Fruit fly (Drosophila melanogaster) ovary, adult (tissue): ENCODE data around the gene akirin.

Source experiments
- CG17801 ChIP-seq: fragments of 200-800 bp; optimal IDR thresholded peaks from 2 replicates; lab custom pipeline; 2019; ENCODE audit warnings: missing biosample characterization, mild to moderate bottlenecking, missing genetic modification characterization, moderate library complexity; ENCODE audit not compliant: partially characterized antibody

The akirin gene

dm6 chr3L:7360324-7360852 is 9.3 kb upstream of the akirin start, which contains the start of gene Sec63:
TSS of gene Sec63 (plus strand) at chr3L:7360561.
- no peak for TF ChIP-seq CG17801 (GFP tag; lab: Kevin White, UChicago)

- no peak for TF ChIP-seq CG17801 (GFP tag; lab: Kevin White, UChicago)
Observed at dm6 chr3L:7361095-7361522, 8.5 kb upstream of the akirin start.

- TF ChIP-seq CG17801 (GFP tag; lab: Kevin White, UChicago), result no peak
Observed at dm6 chr3L:7364717-7365278, 4.8 kb upstream of the akirin start.

dm6 chr3L:7367798-7368678 is 1.6 kb upstream of the akirin start:
- peak; percentile 19 for TF ChIP-seq CG17801 (GFP tag; lab: Kevin White, UChicago)

- TF ChIP-seq CG17801 (GFP tag; lab: Kevin White, UChicago), result no peak
Observed at dm6 chr3L:7368934-7369333, 709 bp upstream of the akirin start, which contains the start of gene Sh3beta. TSS of gene Sh3beta (minus strand) at chr3L:7369260.

dm6 chr3L:7370231-7370882 is 714 bp downstream of the akirin start:
- TF ChIP-seq CG17801 (GFP tag; lab: Kevin White, UChicago), result no peak

- no peak for TF ChIP-seq CG17801 (GFP tag; lab: Kevin White, UChicago)
Observed at dm6 chr3L:7371290-7371689, 1.6 kb downstream of the akirin start.

- TF ChIP-seq CG17801 (GFP tag; lab: Kevin White, UChicago), result no peak
Observed at dm6 chr3L:7376151-7376550, 6.5 kb downstream of the akirin start.

dm6 chr3L:7376830-7377229 is 7.2 kb downstream of the akirin start:
- no peak for TF ChIP-seq CG17801 (GFP tag; lab: Kevin White, UChicago)

dm6 chr3L:7380395-7380794 is 10.8 kb downstream of the akirin start:
- no peak for TF ChIP-seq CG17801 (GFP tag; lab: Kevin White, UChicago)

- peak; percentile 26 for TF ChIP-seq CG17801 (GFP tag; lab: Kevin White, UChicago)
Observed at dm6 chr3L:7381359-7381976, 11.8 kb downstream of the akirin start, which contains the start of the genes SMSr and smid. TSS of gene SMSr (minus strand) at chr3L:7381474. TSS of gene smid (plus strand) at chr3L:7381614.

- TF ChIP-seq CG17801 (GFP tag; lab: Kevin White, UChicago), result no peak
Observed at dm6 chr3L:7387814-7388213, 18.2 kb downstream of the akirin start, which contains the start of gene CG8564. TSS of gene CG8564 (minus strand) at chr3L:7387914.

dm6 chr3L:7390004-7390403 is 20.4 kb downstream of the akirin start:
- TF ChIP-seq CG17801 (GFP tag; lab: Kevin White, UChicago), result no peak

dm6 chr3L:7390442-7390841 is 20.8 kb downstream of the akirin start, which contains the start of gene CG8563:
TSS of gene CG8563 (plus strand) at chr3L:7390742.
- TF ChIP-seq CG17801 (GFP tag; lab: Kevin White, UChicago), result no peak
